Worm (Caenorhabditis elegans) whole organism, L2 larva: ENCODE results near the gene C54D10.13.

Experiments
- ama-1 ChIP-seq: fragments of 150-350 bp; optimal IDR thresholded peaks from 2 replicates; lab custom pipeline; 2018; ENCODE audit warnings: inconsistent platforms
- ceh-82 ChIP-seq: fragments of 150-350 bp; optimal IDR thresholded peaks from 2 replicates; lab custom pipeline; 2014; ENCODE audit warnings: missing biosample characterization, missing genetic modification characterization
- egl-27 ChIP-seq: sonication (generic microtip); optimal IDR thresholded peaks from 3 replicates; lab custom pipeline; 2017; ENCODE audit warnings: missing biosample characterization, missing genetic modification reagents, missing genetic modification characterization
- lin-11 ChIP-seq: fragments of 150-350 bp; sonication (generic microtip); optimal IDR thresholded peaks from 2 replicates; lab custom pipeline; 2014; ENCODE audit warnings: missing biosample characterization, missing genetic modification characterization, inconsistent platforms, mixed read lengths
- lin-13 ChIP-seq: fragments of 150-350 bp; optimal IDR thresholded peaks from 2 replicates; lab custom pipeline; 2014; ENCODE audit warnings: missing biosample characterization, missing genetic modification reagents, missing genetic modification characterization
- mab-5 ChIP-seq: fragments of 150-350 bp; optimal IDR thresholded peaks from 2 replicates; lab custom pipeline; 2014; ENCODE audit warnings: missing biosample characterization, missing genetic modification characterization
- nhr-12 ChIP-seq: fragments of 150-350 bp; optimal IDR thresholded peaks from 2 replicates; lab custom pipeline; 2014; ENCODE audit warnings: missing biosample characterization, missing genetic modification characterization
- nhr-237 ChIP-seq: fragments of 150-350 bp; optimal IDR thresholded peaks from 2 replicates; lab custom pipeline; 2014; ENCODE audit warnings: missing biosample characterization, missing genetic modification characterization
- nhr-6 ChIP-seq: fragments of 150-350 bp; optimal IDR thresholded peaks from 2 replicates; lab custom pipeline; 2014; ENCODE audit warnings: missing biosample characterization, missing genetic modification characterization
- skn-1 ChIP-seq: sonication (generic microtip); optimal IDR thresholded peaks from 2 replicates; lab custom pipeline; 2017; ENCODE audit warnings: missing biosample characterization, missing genetic modification characterization
- sma-9 ChIP-seq, 2 experiments: fragments of 150-350 bp in 1 of 2; sonication (generic microtip) in 1 of 2; optimal IDR thresholded peaks; 2 replicates each; lab custom pipeline; 2014 to 2016; ENCODE audit warnings: missing genetic modification characterization in 2 of 2, mild to moderate bottlenecking in 1 of 2, missing biosample characterization in 1 of 2, missing compliant biosample characterization in 1 of 2, missing genetic modification reagents in 1 of 2, moderate library complexity in 1 of 2
- snpc-4 ChIP-seq: fragments of 150-350 bp; optimal IDR thresholded peaks from 2 replicates; lab custom pipeline; 2014; ENCODE audit warnings: missing biosample characterization, missing genetic modification characterization
- unc-39 ChIP-seq: fragments of 150-350 bp; optimal IDR thresholded peaks from 2 replicates; lab custom pipeline; 2014; ENCODE audit warnings: missing biosample characterization, missing genetic modification characterization
- unc-62 ChIP-seq: fragments of 150-350 bp; optimal IDR thresholded peaks from 2 replicates; lab custom pipeline; 2014; ENCODE audit warnings: missing biosample characterization, missing genetic modification reagents, missing genetic modification characterization

- no peak for TF ChIP-seq snpc-4
- no peak for TF ChIP-seq unc-39 (tag; lab: Kevin White, UChicago)
- no peak for TF ChIP-seq ama-1 (lab: Kevin White, UChicago)
- no peak for TF ChIP-seq lin-11 (tag; lab: Kevin White, UChicago)
- TF ChIP-seq egl-27: no peak
- no peak for TF ChIP-seq nhr-237 (tag; lab: Kevin White, UChicago)
- no peak for TF ChIP-seq ceh-82 (tag; lab: Kevin White, UChicago)
- TF ChIP-seq lin-13: no peak
- TF ChIP-seq nhr-6 (tag; lab: Kevin White, UChicago): no peak
- no peak for TF ChIP-seq sma-9 (GFP tag; optimal IDR thresholded peaks at IDR 0.05; lab: Kevin White, UChicago)
- TF ChIP-seq sma-9 (tag; optimal IDR thresholded peaks at IDR 0.05; lab: Kevin White, UChicago): no peak
- no peak for TF ChIP-seq skn-1
- TF ChIP-seq unc-62: no peak
- TF ChIP-seq mab-5: no peak
- TF ChIP-seq nhr-12 (tag; lab: Kevin White, UChicago): no peak
Measured at ce11 chrV:12468363-12468762, 36.3 kb upstream of the C54D10.13 start, which contains the start of gene F28C1.3.
